Worm (Caenorhabditis elegans) whole organism, midembryonic: ENCODE data around the gene ugt-65.

Experiments
- T22C8.4 ChIP-seq: fragments of 200-800 bp; sonication (Bioruptor generic); IDR thresholded peaks from 2 replicates; pipeline ENCODE4 v1.3.6; 2022; ENCODE audit warnings: missing genetic modification characterization, missing compliant biosample characterization
- cog-1 ChIP-seq: sonication (generic microtip); optimal IDR thresholded peaks from 2 replicates; lab custom pipeline; 2016; ENCODE audit warnings: missing genetic modification characterization, missing compliant biosample characterization
- flt-1 ChIP-seq: fragments of 200-800 bp; sonication (Bioruptor generic); IDR thresholded peaks from 2 replicates; pipeline ENCODE4 v1.3.6; 2022; ENCODE audit warnings: missing genetic modification characterization, missing compliant biosample characterization
- ref-1 ChIP-seq: fragments of 200-800 bp; sonication (Bioruptor generic); conservative IDR thresholded peaks from 2 replicates; pipeline ENCODE4 v1.3.6; 2022; ENCODE audit warnings: missing genetic modification reagents, missing genetic modification characterization, missing compliant biosample characterization
- tab-1 ChIP-seq: fragments of 200-800 bp; sonication (Bioruptor generic); IDR thresholded peaks from 2 replicates; pipeline ENCODE4 v1.3.6; 2022; ENCODE audit warnings: missing genetic modification characterization, missing compliant biosample characterization
- ztf-23 ChIP-seq: fragments of 200-800 bp; sonication (Bioruptor generic); IDR thresholded peaks from 2 replicates; pipeline ENCODE4 v1.3.6; 2022; ENCODE audit warnings: missing genetic modification reagents, missing genetic modification characterization, missing compliant biosample characterization
- ztf-29 ChIP-seq: fragments of 200-800 bp; sonication (Bioruptor generic); IDR thresholded peaks from 2 replicates; pipeline ENCODE4 v1.3.6; 2022; ENCODE audit warnings: missing genetic modification reagents, missing genetic modification characterization, missing compliant biosample characterization

DNA sequence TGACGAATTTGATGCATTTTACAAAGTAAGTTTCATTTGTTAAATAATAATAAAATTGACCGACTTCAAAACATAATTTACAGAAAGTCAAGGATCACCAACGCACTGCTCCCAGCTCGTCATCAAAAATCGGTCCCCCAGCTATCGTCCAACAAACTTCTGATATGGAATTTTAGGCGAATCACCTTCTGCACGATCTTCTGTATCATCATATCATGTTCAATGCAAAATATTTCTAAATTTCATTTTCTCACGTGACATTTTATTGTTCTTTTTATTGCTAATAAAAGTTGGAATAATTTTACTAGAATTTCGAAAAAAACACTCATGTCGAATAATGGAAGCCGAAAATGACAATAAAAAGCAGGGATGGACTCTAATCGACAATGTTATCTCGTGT lies 10.3 kb upstream of the ugt-65 start, which contains the start of gene acl-13:
- TF ChIP-seq ref-1 (no peak), cog-1 (tag; lab: Kevin White, UChicago) (no peak), T22C8.4 (GFP tag; lab: Robert Waterston, UW) (no peak), flt-1 (GFP tag; lab: Robert Waterston, UW) (no peak), ztf-29 (GFP tag; lab: Robert Waterston, UW) (no peak), tab-1 (GFP tag; lab: Robert Waterston, UW) (no peak), ztf-23 (no peak)
